Fruit fly (Drosophila melanogaster): ENCODE results near the gene CG7326.

The CG7326 gene

dm6 chrX:18863748-18864482 lies at the start of gene CG7326, which contains the start of gene Dora (continued):
- TF ChIP-seq chn (GFP tag; optimal IDR thresholded peaks at IDR 0.05) (no peak), wdn (GFP tag; IDR thresholded peaks at IDR 0.05) (no peak), knrl (GFP tag; IDR thresholded peaks at IDR 0.05; ENCODE audit: partially characterized antibody) (peak; percentile 86), Nf-YA (GFP tag; IDR thresholded peaks at IDR 0.05) (no peak), Dp (GFP tag; optimal IDR thresholded peaks at IDR 0.05) (peak; percentile 52), PHDP (tag; optimal IDR thresholded peaks at IDR 0.05) (peak; percentile 12), CG6813 (GFP tag; optimal IDR thresholded peaks at IDR 0.05) (no peak), Asciz (GFP tag; optimal IDR thresholded peaks at IDR 0.05) (no peak), az2 (GFP tag; optimal IDR thresholded peaks at IDR 0.05) (no peak), Dbx (GFP tag; IDR thresholded peaks at IDR 0.05) (no peak), BtbVII (GFP tag; optimal IDR thresholded peaks at IDR 0.05) (no peak), CG18476 (GFP tag; optimal IDR thresholded peaks at IDR 0.05) (no peak), aop (GFP tag; IDR thresholded peaks at IDR 0.05) (no peak), CG9215 (GFP tag; IDR thresholded peaks at IDR 0.05) (no peak), Atf3 (GFP tag; optimal IDR thresholded peaks at IDR 0.05) (no peak), CG5180 (GFP tag; optimal IDR thresholded peaks at IDR 0.05) (no peak), klu (GFP tag; IDR thresholded peaks at IDR 0.05) (no peak), tio (GFP tag; optimal IDR thresholded peaks at IDR 0.05) (no peak), pita (GFP tag; optimal IDR thresholded peaks at IDR 0.05) (no peak), dati (GFP tag; IDR thresholded peaks at IDR 0.05) (no peak), CG18599 (GFP tag; optimal IDR thresholded peaks at IDR 0.05) (no peak), CG10543 (GFP tag; optimal IDR thresholded peaks at IDR 0.05) (peak; percentile 42), H2.0 (GFP tag; IDR thresholded peaks at IDR 0.05) (no peak), Doc3 (GFP tag; IDR thresholded peaks at IDR 0.05; ENCODE audit: partially characterized antibody) (peak; percentile 75), CG18619 (GFP tag; optimal IDR thresholded peaks at IDR 0.05) (no peak), CG13894 (tag; optimal IDR thresholded peaks at IDR 0.05) (peak; percentile 35), Bgb (GFP tag; IDR thresholded peaks at IDR 0.05; ENCODE audit: partially characterized antibody) (peak; percentile 96), CG1233 (GFP tag; optimal IDR thresholded peaks at IDR 0.05) (no peak), CG15269 (tag; optimal IDR thresholded peaks at IDR 0.05) (no peak), Mad (GFP tag; optimal IDR thresholded peaks at IDR 0.05) (no peak), CG6683 (GFP tag; optimal IDR thresholded peaks at IDR 0.05) (no peak), wor (GFP tag; IDR thresholded peaks at IDR 0.05) (no peak)

DNA sequence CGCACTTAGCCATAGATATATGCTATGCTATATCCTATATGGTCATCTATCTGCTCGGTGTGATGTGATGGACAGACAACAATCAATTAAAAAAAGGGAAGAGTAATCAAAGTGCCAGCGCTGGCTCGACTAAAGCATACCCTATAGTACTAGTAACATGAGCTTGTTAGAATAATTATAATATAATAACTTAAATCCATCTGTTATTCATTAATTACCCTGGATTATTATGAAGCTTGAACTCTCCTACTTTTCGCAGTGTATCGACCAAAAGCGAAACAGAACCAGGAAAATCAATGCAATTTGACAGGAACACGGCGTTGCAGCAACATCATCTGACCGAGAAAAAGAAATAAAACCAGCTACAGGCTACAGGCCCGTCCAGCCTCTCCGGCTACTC lies 49.8 kb upstream of the CG7326 start:
- TF ChIP-seq Bgb (GFP tag; IDR thresholded peaks at IDR 0.05; ENCODE audit: partially characterized antibody) (no peak), CG17568 (GFP tag; optimal IDR thresholded peaks at IDR 0.05) (no peak)

- TF ChIP-seq sd (tag; optimal IDR thresholded peaks at IDR 0.05): no peak
- no peak for TF ChIP-seq fd64A (GFP tag; optimal IDR thresholded peaks at IDR 0.05)
- TF ChIP-seq BtbVII (GFP tag; optimal IDR thresholded peaks at IDR 0.05): no peak
- TF ChIP-seq CG8944 (GFP tag; optimal IDR thresholded peaks at IDR 0.05): no peak
- no peak for TF ChIP-seq amos (GFP tag; IDR thresholded peaks at IDR 0.05; ENCODE audit: partially characterized antibody)
- TF ChIP-seq CG14014 (GFP tag; IDR thresholded peaks at IDR 0.05): no peak
- no peak for TF ChIP-seq Dll (GFP tag; IDR thresholded peaks at IDR 0.05; ENCODE audit: partially characterized antibody)
- TF ChIP-seq CG4854 (GFP tag; optimal IDR thresholded peaks at IDR 0.05): no peak
- TF ChIP-seq CG15696 (tag; optimal IDR thresholded peaks at IDR 0.05): no peak
- no peak for TF ChIP-seq CG17612 (GFP tag; IDR thresholded peaks at IDR 0.05)
- TF ChIP-seq CG17328 (GFP tag; IDR thresholded peaks at IDR 0.05): no peak
- no peak for TF ChIP-seq z (GFP tag; IDR thresholded peaks at IDR 0.05)
- TF ChIP-seq Atf-2 (GFP tag; optimal IDR thresholded peaks at IDR 0.05): no peak
- TF ChIP-seq CG1529 (GFP tag; optimal IDR thresholded peaks at IDR 0.05): no peak
- TF ChIP-seq zen2 (GFP tag; IDR thresholded peaks at IDR 0.05; ENCODE audit: partially characterized antibody): no peak
- peak; percentile 56 for TF ChIP-seq gem (tag; optimal IDR thresholded peaks at IDR 0.05)
- no peak for TF ChIP-seq CG2129 (GFP tag; IDR thresholded peaks at IDR 0.05; ENCODE audit: partially characterized antibody)
Measured at dm6 chrX:18910827-18911226, 47.3 kb upstream of the CG7326 start.
